Worm (Caenorhabditis elegans): ENCODE data around the gene K11H3.3.

DNA sequence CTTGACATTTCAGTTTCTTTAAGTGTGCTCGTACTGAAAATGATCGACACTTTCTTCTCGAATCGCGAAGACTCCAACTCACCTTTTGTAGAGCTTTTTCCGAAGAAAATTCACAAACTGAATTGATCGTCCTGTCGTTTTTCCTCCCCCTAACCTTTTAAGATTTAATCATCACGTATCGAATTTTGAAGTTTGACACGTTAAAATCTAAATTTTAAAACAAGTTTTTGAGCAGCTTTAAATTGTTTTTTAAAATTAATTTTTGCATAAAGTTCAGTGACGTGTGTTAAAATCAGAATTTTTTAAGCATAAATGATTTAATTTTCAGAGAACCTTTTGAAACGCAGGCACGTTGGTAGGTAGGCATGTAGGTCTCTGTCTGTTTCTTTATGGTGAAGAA, 39.7 kb downstream of the K11H3.3 start, which contains the start of gene alg-4:
- TF ChIP-seq him-1 (tag; optimal IDR thresholded peaks at IDR 0.05) (no peak), W03F9.2 (tag; optimal IDR thresholded peaks at IDR 0.05) (no peak)

All from whole organism, L4/young adult.